Worm (Caenorhabditis elegans) whole organism, L1 larva: ENCODE results near the gene med-2.

Experiments used
- ama-1 ChIP-seq: fragments of 150-350 bp; optimal IDR thresholded peaks from 2 replicates; lab custom pipeline; 2014
- ces-1 ChIP-seq: fragments of 150-350 bp; optimal IDR thresholded peaks from 2 replicates; lab custom pipeline; 2014; ENCODE audit warnings: missing biosample characterization, missing genetic modification reagents, missing genetic modification characterization
- dpl-1 ChIP-seq, 3 experiments: fragments of 150-350 bp in 2 of 3; sonication (generic microtip) in 1 of 3; optimal IDR thresholded peaks; 2 replicates each; lab custom pipeline; 2014 to 2017; ENCODE audit warnings: missing biosample characterization in 3 of 3, missing genetic modification characterization in 3 of 3, missing genetic modification reagents in 3 of 3
- isw-1 ChIP-seq: fragments of 200-800 bp; sonication (Bioruptor generic); IDR thresholded peaks from 2 replicates; pipeline ENCODE4 v1.3.6; 2022; ENCODE audit warnings: missing genetic modification characterization, missing compliant biosample characterization
- nhr-237 ChIP-seq: fragments of 150-350 bp; optimal IDR thresholded peaks from 2 replicates; lab custom pipeline; 2014; ENCODE audit warnings: missing biosample characterization, missing genetic modification characterization
- pag-3 ChIP-seq: sonication (generic microtip); optimal IDR thresholded peaks from 2 replicates; lab custom pipeline; 2017; ENCODE audit warnings: missing genetic modification characterization, mild to moderate bottlenecking, missing compliant biosample characterization, antibody characterized with exemption, borderline replicate concordance; ENCODE audit not compliant: insufficient read depth
- skn-1 ChIP-seq: fragments of 150-350 bp; optimal IDR thresholded peaks from 2 replicates; lab custom pipeline; 2014; ENCODE audit warnings: missing biosample characterization, missing genetic modification characterization
- unc-62 ChIP-seq: fragments of 150-350 bp; optimal IDR thresholded peaks from 2 replicates; lab custom pipeline; 2014; ENCODE audit warnings: missing biosample characterization, missing genetic modification reagents, missing genetic modification characterization

ce11 chrIII:6884203-6884602 lies at the start of gene med-2:
- TF ChIP-seq unc-62 (GFP tag; lab: Kevin White, UChicago) = no peak
- TF ChIP-seq nhr-237 (tag; lab: Kevin White, UChicago) = no peak
- no peak for TF ChIP-seq pag-3 (tag; lab: Kevin White, UChicago)
- TF ChIP-seq ces-1 (GFP tag; lab: Kevin White, UChicago) = no peak
- TF ChIP-seq isw-1 (GFP tag; lab: Robert Waterston, UW) = no peak
- no peak for TF ChIP-seq skn-1 (tag; lab: Kevin White, UChicago)
- TF ChIP-seq dpl-1 (GFP tag; optimal IDR thresholded peaks at IDR 0.05; lab: Kevin White, UChicago) = no peak
- no peak for TF ChIP-seq ama-1 (lab: Kevin White, UChicago)
